Worm (Caenorhabditis elegans): Measurements from ENCODE around the gene tmem-135.

ce11 chrX:4628350-4628749 is 45.2 kb upstream of the tmem-135 start:
- TF ChIP-seq ztf-11 (tag; optimal IDR thresholded peaks at IDR 0.05): no peak
- no peak for TF ChIP-seq nhr-76 (tag; optimal IDR thresholded peaks at IDR 0.05)
- no peak for TF ChIP-seq bed-3 (GFP tag; optimal IDR thresholded peaks at IDR 0.05)
- TF ChIP-seq lsy-2 (tag; optimal IDR thresholded peaks at IDR 0.05): no peak
- TF ChIP-seq nhr-28 (tag; optimal IDR thresholded peaks at IDR 0.05): no peak
- TF ChIP-seq mep-1 (tag; optimal IDR thresholded peaks at IDR 0.05): no peak
- no peak for TF ChIP-seq sptf-1 (tag; optimal IDR thresholded peaks at IDR 0.05)
- TF ChIP-seq unc-62 (GFP tag; optimal IDR thresholded peaks at IDR 0.05): no peak
- no peak for TF ChIP-seq mab-5 (tag; optimal IDR thresholded peaks at IDR 0.05)
- TF ChIP-seq nhr-237 (tag; optimal IDR thresholded peaks at IDR 0.05): no peak
- no peak for TF ChIP-seq ces-1 (GFP tag; optimal IDR thresholded peaks at IDR 0.05)
- no peak for TF ChIP-seq snpc-4 (tag; optimal IDR thresholded peaks at IDR 0.05)
- no peak for TF ChIP-seq elt-1 (tag; optimal IDR thresholded peaks at IDR 0.05; ENCODE audit: borderline replicate concordance, insufficient read depth)
